Fruit fly (Drosophila melanogaster): ENCODE measurements around the gene CG6836.

Gene CG6836

DNA sequence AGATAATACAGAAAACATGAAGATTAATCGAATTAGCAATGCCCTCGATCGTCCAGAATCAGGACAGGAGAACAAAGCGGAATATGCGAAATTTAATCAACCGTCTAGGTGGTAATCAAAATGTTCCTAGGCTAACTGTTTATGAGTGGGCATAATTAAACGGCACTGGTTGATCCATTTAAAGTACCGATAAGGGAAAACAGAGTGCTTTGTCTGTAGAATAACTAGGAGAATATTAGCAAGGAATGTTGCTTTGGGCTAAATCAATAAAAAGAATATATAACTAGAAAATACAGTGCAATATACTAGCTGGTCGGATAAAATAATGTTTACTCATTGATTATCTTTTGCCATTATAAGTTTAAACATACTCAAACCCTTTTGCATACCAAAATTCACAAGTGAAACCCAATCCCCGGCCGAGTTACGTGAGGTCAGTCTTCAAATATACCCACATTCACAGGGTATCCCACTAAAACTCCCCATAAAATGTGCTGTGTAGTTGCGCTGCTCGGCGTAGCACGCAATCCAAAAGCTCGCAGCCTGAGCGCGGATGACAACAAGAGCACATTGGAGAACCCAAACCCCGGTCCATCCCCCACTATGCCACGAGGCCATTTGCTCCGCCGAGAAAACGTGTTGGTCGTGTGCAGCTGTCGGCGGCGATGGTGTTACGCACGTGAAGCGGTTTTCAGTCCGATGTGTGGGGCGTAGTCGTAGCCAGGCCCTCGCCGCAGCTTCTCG, 45.8 kb downstream of the CG6836 start (continued):
- TF ChIP-seq ap (GFP tag; IDR thresholded peaks at IDR 0.05): no peak
- peak; percentile 43 for TF ChIP-seq CG4282 (GFP tag; optimal IDR thresholded peaks at IDR 0.05)
- TF ChIP-seq CG12299 (tag; optimal IDR thresholded peaks at IDR 0.05): no peak
- no peak for TF ChIP-seq Sin3A (optimal IDR thresholded peaks at IDR 0.05)
- TF ChIP-seq CG18599 (GFP tag; optimal IDR thresholded peaks at IDR 0.05): peak; percentile 83
- TF ChIP-seq kah (GFP tag; optimal IDR thresholded peaks at IDR 0.05): no peak
- peak; percentile 30 for TF ChIP-seq PHDP (tag; optimal IDR thresholded peaks at IDR 0.05)
- TF ChIP-seq jigr1 (GFP tag; IDR thresholded peaks at IDR 0.05): peak; percentile 48; the same call in 1 of the 3 replicates
- TF ChIP-seq CG6175 (GFP tag; IDR thresholded peaks at IDR 0.05): peak; percentile 67; the same call in 1 of the 3 replicates
- peak; percentile 64 for TF ChIP-seq gem (tag; optimal IDR thresholded peaks at IDR 0.05)
- TF ChIP-seq MTF-1 (GFP tag; optimal IDR thresholded peaks at IDR 0.05; ENCODE audit: borderline replicate concordance): peak; percentile 71
- no peak for TF ChIP-seq CG15479 (GFP tag; optimal IDR thresholded peaks at IDR 0.05)
- peak; percentile 69 for TF ChIP-seq al (GFP tag; IDR thresholded peaks at IDR 0.05)
- peak; percentile 39 for TF ChIP-seq CG9876 (GFP tag; optimal IDR thresholded peaks at IDR 0.05)
- peak; percentile 56 for TF ChIP-seq CG4820 (GFP tag; optimal IDR thresholded peaks at IDR 0.05)
- TF ChIP-seq CG33557 (GFP tag; optimal IDR thresholded peaks at IDR 0.05): no peak
- TF ChIP-seq Sox100B (GFP tag; optimal IDR thresholded peaks at IDR 0.05): peak; percentile 78
- TF ChIP-seq da (GFP tag; optimal IDR thresholded peaks at IDR 0.05): no peak
- TF ChIP-seq zen (tag; optimal IDR thresholded peaks at IDR 0.05): no peak
- peak; percentile 56 for TF ChIP-seq CG6654 (GFP tag; optimal IDR thresholded peaks at IDR 0.05)
- peak; percentile 40; the same call in 1 of the 2 replicates for TF ChIP-seq hbn (GFP tag; IDR thresholded peaks at IDR 0.05; ENCODE audit: partially characterized antibody)
- peak; percentile 9 for TF ChIP-seq pzg (GFP tag; optimal IDR thresholded peaks at IDR 0.05)
- peak; percentile 40 for TF ChIP-seq CG12219 (GFP tag; optimal IDR thresholded peaks at IDR 0.05)
- peak; percentile 51; the same call in 1 of the 2 replicates for TF ChIP-seq gsb (GFP tag; IDR thresholded peaks at IDR 0.05)
- no peak for TF ChIP-seq HLH4C (GFP tag; IDR thresholded peaks at IDR 0.05; ENCODE audit: partially characterized antibody)
- peak; percentile 75 for TF ChIP-seq CG13775 (GFP tag; optimal IDR thresholded peaks at IDR 0.05)
- no peak for TF ChIP-seq pb (GFP tag; optimal IDR thresholded peaks at IDR 0.05)
- TF ChIP-seq zf30C (GFP tag; optimal IDR thresholded peaks at IDR 0.05): no peak
- TF ChIP-seq CG10565 (GFP tag; optimal IDR thresholded peaks at IDR 0.05): peak; percentile 13
- TF ChIP-seq CG8765 (GFP tag; IDR thresholded peaks at IDR 0.05): no peak
- TF ChIP-seq abd-A (tag; optimal IDR thresholded peaks at IDR 0.05): peak; percentile 97
- no peak for TF ChIP-seq CG12744 (GFP tag; optimal IDR thresholded peaks at IDR 0.05)
- no peak for TF ChIP-seq D (optimal IDR thresholded peaks at IDR 0.05)
- TF ChIP-seq D (GFP tag; optimal IDR thresholded peaks at IDR 0.05): peak; percentile 69
- peak; percentile 35; the same call in 1 of the 2 replicates for TF ChIP-seq CG11696 (GFP tag; IDR thresholded peaks at IDR 0.05)
- no peak for TF ChIP-seq CG7745 (tag; optimal IDR thresholded peaks at IDR 0.05)
- TF ChIP-seq ERR (GFP tag; optimal IDR thresholded peaks at IDR 0.05): no peak
- TF ChIP-seq pan (optimal IDR thresholded peaks at IDR 0.05): no peak
- peak in 1 of 2 experiments; percentile 59 for TF ChIP-seq pan (GFP tag; optimal IDR thresholded peaks at IDR 0.05 in 1 of 2, IDR thresholded peaks at IDR 0.05 in 1 of 2)
- no peak for TF ChIP-seq prd (optimal IDR thresholded peaks at IDR 0.05)
- peak; percentile 74 for TF ChIP-seq prd (GFP tag; IDR thresholded peaks at IDR 0.05)
- TF ChIP-seq nau (GFP tag; optimal IDR thresholded peaks at IDR 0.05): no peak
- TF ChIP-seq NfI (GFP tag; optimal IDR thresholded peaks at IDR 0.05): peak; percentile 57
- TF ChIP-seq CG32532 (GFP tag; IDR thresholded peaks at IDR 0.05): peak; percentile 81
- peak; percentile 50 for TF ChIP-seq NK7.1 (GFP tag; optimal IDR thresholded peaks at IDR 0.05)
- TF ChIP-seq Mrtf (GFP tag; IDR thresholded peaks at IDR 0.05): 0 out of 3 replicates have a peak, but pooled peaks have one; percentile 22
- TF ChIP-seq Sox102F (GFP tag; optimal IDR thresholded peaks at IDR 0.05): peak; percentile 59
- TF ChIP-seq Myb (GFP tag; optimal IDR thresholded peaks at IDR 0.05): peak; percentile 63
- peak; percentile 73 for TF ChIP-seq slou (GFP tag; optimal IDR thresholded peaks at IDR 0.05)
- TF ChIP-seq maf-S (GFP tag; optimal IDR thresholded peaks at IDR 0.05): peak; percentile 61
